Fruit fly (Drosophila melanogaster) whole organism, pupa: ENCODE data around the gene cpo.

Experiments
- CG10348 ChIP-seq: fragments of 200-800 bp; sonication (Bioruptor generic); IDR thresholded peaks from 2 replicates; pipeline ENCODE4 v1.3.6; 2022; ENCODE audit warnings: missing biosample characterization, missing genetic modification characterization
- CG12605 ChIP-seq: fragments of 200-800 bp; sonication (Bioruptor generic); IDR thresholded peaks from 2 replicates; pipeline ENCODE4 v1.3.6; 2022; ENCODE audit warnings: missing biosample characterization, missing genetic modification characterization
- CG13204 ChIP-seq: fragments of 200-800 bp; sonication (Bioruptor generic); optimal IDR thresholded peaks from 2 replicates; lab custom pipeline; 2018; ENCODE audit warnings: missing biosample characterization, mild to moderate bottlenecking, missing genetic modification characterization, moderate library complexity
- CG14655 ChIP-seq: fragments of 200-800 bp; sonication (Bioruptor generic); optimal IDR thresholded peaks from 3 replicates; lab custom pipeline; 2017; ENCODE audit warnings: mild to moderate bottlenecking, missing biosample characterization, missing genetic modification reagents, missing genetic modification characterization
- CG15710 ChIP-seq: fragments of 200-800 bp; sonication (Bioruptor generic); optimal IDR thresholded peaks from 2 replicates; lab custom pipeline; 2018; ENCODE audit warnings: missing biosample characterization, mild to moderate bottlenecking, missing genetic modification characterization, moderate library complexity
- CG17806 ChIP-seq: fragments of 200-800 bp; sonication (Bioruptor generic); optimal IDR thresholded peaks from 2 replicates; lab custom pipeline; 2018; ENCODE audit warnings: missing biosample characterization, mild to moderate bottlenecking, missing genetic modification characterization, moderate library complexity
- CG32121 ChIP-seq: fragments of 200-800 bp; sonication (Bioruptor generic); IDR thresholded peaks from 2 replicates; pipeline ENCODE4 v1.3.6; 2022; ENCODE audit warnings: missing biosample characterization, missing genetic modification characterization
- CG34367 ChIP-seq: fragments of 200-800 bp; sonication (Bioruptor generic); optimal IDR thresholded peaks from 2 replicates; lab custom pipeline; 2018; ENCODE audit warnings: missing biosample characterization, mild to moderate bottlenecking, missing genetic modification characterization
- CG4496 ChIP-seq: fragments of 200-800 bp; sonication (Bioruptor generic); IDR thresholded peaks from 3 replicates; pipeline ENCODE4 v1.3.6; 2022; ENCODE audit warnings: missing biosample characterization, missing genetic modification characterization
- CG8159 ChIP-seq: fragments of 200-800 bp; sonication (Bioruptor generic); optimal IDR thresholded peaks from 3 replicates; lab custom pipeline; 2018; ENCODE audit warnings: missing biosample characterization, mild to moderate bottlenecking, missing genetic modification characterization, moderate library complexity
- CG8301 ChIP-seq: fragments of 200-800 bp; sonication (Bioruptor generic); optimal IDR thresholded peaks from 2 replicates; lab custom pipeline; 2018; ENCODE audit warnings: missing biosample characterization, mild to moderate bottlenecking, missing genetic modification characterization
- CG9948 ChIP-seq: fragments of 200-800 bp; sonication (Bioruptor generic); optimal IDR thresholded peaks from 2 replicates; lab custom pipeline; 2018; ENCODE audit warnings: missing biosample characterization, mild to moderate bottlenecking, missing genetic modification characterization, moderate library complexity
- D1 ChIP-seq: fragments of 200-800 bp; sonication (Bioruptor generic); optimal IDR thresholded peaks from 2 replicates; lab custom pipeline; 2018; ENCODE audit warnings: missing biosample characterization, mild to moderate bottlenecking, missing genetic modification characterization, moderate library complexity
- EcR ChIP-seq: fragments of 200-800 bp; sonication (Bioruptor generic); optimal IDR thresholded peaks from 3 replicates; lab custom pipeline; 2019; ENCODE audit warnings: missing biosample characterization, missing genetic modification characterization, mild to moderate bottlenecking, moderate library complexity, missing genetic modification reagents
- Ets98B ChIP-seq: fragments of 200-800 bp; sonication (Bioruptor generic); IDR thresholded peaks from 2 replicates; pipeline ENCODE4 v1.3.6; 2022; ENCODE audit warnings: missing biosample characterization, missing genetic modification characterization
- Pif1A ChIP-seq: fragments of 200-800 bp; sonication (Bioruptor generic); optimal IDR thresholded peaks from 3 replicates; lab custom pipeline; 2016; ENCODE audit warnings: missing biosample characterization, missing genetic modification characterization
- Pif1B ChIP-seq: fragments of 200-800 bp; sonication (Bioruptor generic); optimal IDR thresholded peaks from 3 replicates; lab custom pipeline; 2016; ENCODE audit warnings: missing biosample characterization, missing genetic modification characterization
- Snoo ChIP-seq: fragments of 200-800 bp; sonication (Bioruptor generic); optimal IDR thresholded peaks from 3 replicates; lab custom pipeline; 2017; ENCODE audit warnings: missing biosample characterization, mild to moderate bottlenecking, missing genetic modification characterization, inconsistent platforms
- fd96Ca ChIP-seq: fragments of 200-800 bp; sonication (Bioruptor generic); IDR thresholded peaks from 3 replicates; pipeline ENCODE4 v1.3.6; 2022; ENCODE audit warnings: missing biosample characterization, missing genetic modification characterization
- gl ChIP-seq: fragments of 200-800 bp; sonication (Bioruptor generic); optimal IDR thresholded peaks from 2 replicates; lab custom pipeline; 2018; ENCODE audit warnings: missing biosample characterization, mild to moderate bottlenecking, missing genetic modification characterization
- rn ChIP-seq: fragments of 200-800 bp; sonication (Bioruptor generic); IDR thresholded peaks from 2 replicates; pipeline ENCODE4 v1.3.6; 2022; ENCODE audit warnings: missing biosample characterization, missing genetic modification characterization

cpo gene

DNA sequence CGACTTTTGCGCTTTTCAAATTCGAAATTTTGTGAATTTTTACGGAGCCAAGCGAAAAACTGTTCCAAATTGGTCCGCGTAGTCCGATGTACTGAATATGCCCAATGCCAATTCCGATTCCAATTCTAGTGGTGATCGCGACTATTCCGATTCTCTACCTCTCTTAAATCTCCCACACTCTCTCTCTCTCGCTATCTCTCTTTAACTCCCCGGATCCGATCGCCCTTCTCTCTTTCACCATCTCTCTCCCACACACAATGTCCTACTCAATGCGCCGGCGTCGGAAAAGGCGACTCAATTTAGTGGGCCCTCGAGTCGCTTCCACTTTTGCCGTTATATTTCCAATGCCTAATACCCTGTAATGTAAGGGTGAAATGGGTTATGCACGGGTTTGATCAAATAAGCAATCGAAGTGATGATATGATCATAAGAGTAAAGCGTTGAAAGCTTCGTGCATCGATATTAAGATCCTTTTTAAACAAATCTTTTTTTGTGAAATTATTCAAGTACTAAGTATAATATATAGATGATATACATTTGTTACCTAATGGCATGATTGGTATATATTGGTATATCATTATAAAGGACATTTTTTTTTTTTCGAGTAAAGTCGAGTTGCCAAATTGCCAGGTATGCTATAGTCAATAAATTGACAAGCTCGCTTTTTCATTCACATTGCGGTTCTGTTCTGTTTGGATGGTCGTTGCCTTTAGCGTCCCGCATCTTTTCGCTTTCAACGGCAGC lies 129.8 kb downstream of the cpo start:
- TF ChIP-seq CG17806 (tag; lab: Kevin White, UChicago), result peak; percentile 68
- peak; percentile 56 for TF ChIP-seq Pif1A (GFP tag; lab: Kevin White, UChicago)
- peak; percentile 51 for TF ChIP-seq Pif1B (GFP tag; lab: Kevin White, UChicago)
- peak; percentile 51 for TF ChIP-seq CG34367 (tag; lab: Kevin White, UChicago)
- TF ChIP-seq CG9948 (tag; lab: Kevin White, UChicago), result peak; percentile 82
- peak; percentile 73 for TF ChIP-seq CG8301
- no peak for TF ChIP-seq rn
- TF ChIP-seq CG12605 (GFP tag; lab: Robert Waterston, UW), result no peak
- TF ChIP-seq CG4496 (GFP tag; lab: Robert Waterston, UW), result no peak
- TF ChIP-seq Ets98B (GFP tag; lab: Robert Waterston, UW), result no peak; the same call in 1 of the 2 replicates
- TF ChIP-seq CG8159 (tag; lab: Kevin White, UChicago), result peak; percentile 83
- TF ChIP-seq gl (tag; lab: Kevin White, UChicago), result peak; percentile 31
- TF ChIP-seq CG14655 (GFP tag; lab: Kevin White, UChicago), result peak; percentile 80
- peak; percentile 25 for TF ChIP-seq D1 (tag; lab: Kevin White, UChicago)
- TF ChIP-seq fd96Ca (GFP tag; lab: Robert Waterston, UW), result no peak
- TF ChIP-seq CG32121 (GFP tag; lab: Robert Waterston, UW), result no peak
- TF ChIP-seq CG15710 (tag; lab: Kevin White, UChicago), result peak; percentile 66
- no peak for TF ChIP-seq CG10348 (GFP tag; lab: Robert Waterston, UW)
- TF ChIP-seq Snoo (tag; lab: Kevin White, UChicago), result peak; percentile 24
- TF ChIP-seq EcR (GFP tag; lab: Kevin White, UChicago), result no peak
- TF ChIP-seq CG13204 (GFP tag; lab: Kevin White, UChicago), result no peak

dm6 chr3R:18050016-18050556 lies 130.5 kb downstream of the cpo start:
- TF ChIP-seq CG34367 (tag; lab: Kevin White, UChicago) (no peak), CG32121 (GFP tag; lab: Robert Waterston, UW) (no peak), Pif1A (GFP tag; lab: Kevin White, UChicago) (no peak), D1 (tag; lab: Kevin White, UChicago) (no peak), gl (tag; lab: Kevin White, UChicago) (no peak), Pif1B (GFP tag; lab: Kevin White, UChicago) (no peak), CG17806 (tag; lab: Kevin White, UChicago) (no peak), CG10348 (GFP tag; lab: Robert Waterston, UW) (no peak), CG8301 (no peak), EcR (GFP tag; lab: Kevin White, UChicago) (no peak)

- TF ChIP-seq CG4496 (GFP tag; lab: Robert Waterston, UW), result peak; percentile 63
- TF ChIP-seq CG13204 (GFP tag; lab: Kevin White, UChicago), result no peak
Observed at dm6 chr3R:18050585-18050984, 131.0 kb downstream of the cpo start.

DNA sequence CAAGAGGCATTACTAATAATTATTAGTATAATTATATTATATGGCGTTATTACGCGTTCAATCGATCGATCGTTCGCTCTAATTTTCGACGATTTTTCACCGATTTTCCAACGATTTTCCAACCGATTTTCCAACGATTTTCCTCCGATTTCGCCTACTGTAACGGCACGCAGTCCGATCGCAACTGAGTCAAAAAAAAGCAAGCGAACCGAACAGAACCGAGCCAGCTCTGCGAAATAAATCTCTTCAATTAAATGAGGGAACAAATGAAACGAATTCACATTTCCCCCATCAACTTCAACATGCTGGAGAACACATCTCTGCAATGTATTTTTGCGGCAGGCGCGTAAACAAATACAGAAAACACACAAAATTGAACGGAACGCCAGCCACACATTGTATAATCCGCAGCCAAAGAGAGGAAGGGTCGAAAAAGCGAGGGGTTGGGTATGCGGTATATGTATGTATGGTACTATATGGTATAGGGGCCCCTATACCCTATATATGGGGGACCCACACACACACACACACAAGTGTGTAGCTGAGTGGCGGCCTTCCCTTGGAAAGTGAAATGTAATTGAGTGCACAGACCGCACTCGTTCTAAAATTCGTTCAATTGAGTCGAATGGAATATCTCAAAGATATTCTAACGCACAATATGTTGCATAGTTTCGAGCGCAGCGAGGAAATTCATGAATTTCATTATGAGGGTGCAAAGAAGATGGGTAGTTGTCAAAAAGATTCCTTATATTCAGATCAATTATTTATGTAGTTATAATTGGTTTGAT lies 133.4 kb downstream of the cpo start, which contains the start of gene htl:
htl (minus strand) TSS at position 186 of the 788 bp plus-strand sequence.
- no peak for TF ChIP-seq CG8159 (tag; lab: Kevin White, UChicago)
- peak; percentile 5 for TF ChIP-seq EcR (GFP tag; lab: Kevin White, UChicago)
- TF ChIP-seq fd96Ca (GFP tag; lab: Robert Waterston, UW), result no peak
- no peak for TF ChIP-seq CG15710 (tag; lab: Kevin White, UChicago)

DNA sequence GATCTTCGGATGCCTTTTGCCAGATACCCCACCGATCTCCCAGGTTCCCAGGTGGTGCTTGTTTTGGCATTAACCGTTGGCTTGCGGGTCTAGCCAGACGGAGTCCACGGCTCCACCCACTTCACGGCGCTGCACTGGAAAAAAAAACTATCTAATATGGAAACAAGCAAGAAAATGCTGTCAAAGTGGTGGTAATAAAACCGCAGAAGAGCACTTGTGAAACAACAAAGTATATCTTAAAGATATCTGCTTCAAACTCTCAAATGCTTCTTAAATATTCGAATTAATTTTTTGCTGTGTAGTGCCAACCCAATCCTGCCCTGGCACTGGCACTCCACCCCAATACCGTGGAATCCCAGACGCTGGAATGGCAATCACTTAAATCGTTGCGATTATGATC lies 138.8 kb downstream of the cpo start:
- 0 out of 3 replicates have a peak, but pooled peaks have one; percentile 43 for TF ChIP-seq fd96Ca (GFP tag; lab: Robert Waterston, UW)
- TF ChIP-seq CG14655 (GFP tag; lab: Kevin White, UChicago), result peak; percentile 44
- peak; percentile 11 for TF ChIP-seq CG8301
- 0 out of 2 replicates have a peak, but pooled peaks have one; percentile 9 for TF ChIP-seq CG32121 (GFP tag; lab: Robert Waterston, UW)
- no peak for TF ChIP-seq CG9948 (tag; lab: Kevin White, UChicago)

DNA sequence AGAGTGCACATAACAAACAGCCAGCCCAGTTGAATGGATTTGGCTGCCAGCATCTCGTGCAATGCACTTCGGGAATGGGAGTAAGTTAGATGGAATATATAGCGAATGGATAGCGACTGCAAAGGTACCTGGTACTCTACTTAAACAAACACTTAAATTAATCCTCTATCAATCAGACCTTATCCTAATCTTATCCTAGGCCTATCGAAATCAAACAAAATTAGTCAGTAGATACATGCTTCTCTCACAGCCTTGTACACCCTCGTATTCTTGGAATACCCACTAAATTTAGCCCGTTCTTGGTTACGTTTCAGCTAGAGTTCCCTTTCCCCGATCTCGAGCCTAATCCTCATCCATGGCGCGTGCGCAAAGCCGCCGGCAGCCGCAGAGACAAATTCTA lies 140.9 kb downstream of the cpo start:
- no peak for TF ChIP-seq CG12605 (GFP tag; lab: Robert Waterston, UW)
- no peak for TF ChIP-seq CG17806 (tag; lab: Kevin White, UChicago)
- TF ChIP-seq CG9948 (tag; lab: Kevin White, UChicago), result no peak
- no peak for TF ChIP-seq gl (tag; lab: Kevin White, UChicago)
- peak; percentile 15; the same call in 1 of the 2 replicates for TF ChIP-seq Ets98B (GFP tag; lab: Robert Waterston, UW)
- TF ChIP-seq CG34367 (tag; lab: Kevin White, UChicago), result no peak
- TF ChIP-seq CG15710 (tag; lab: Kevin White, UChicago), result no peak
- no peak for TF ChIP-seq CG8159 (tag; lab: Kevin White, UChicago)
- peak; percentile 60 for TF ChIP-seq CG14655 (GFP tag; lab: Kevin White, UChicago)
- no peak for TF ChIP-seq Pif1A (GFP tag; lab: Kevin White, UChicago)
- no peak for TF ChIP-seq rn
- TF ChIP-seq D1 (tag; lab: Kevin White, UChicago), result no peak
- TF ChIP-seq CG13204 (GFP tag; lab: Kevin White, UChicago), result no peak
- no peak for TF ChIP-seq EcR (GFP tag; lab: Kevin White, UChicago)
- TF ChIP-seq Snoo (tag; lab: Kevin White, UChicago), result no peak
- no peak for TF ChIP-seq CG32121 (GFP tag; lab: Robert Waterston, UW)
- peak; percentile 17 for TF ChIP-seq CG8301
- no peak for TF ChIP-seq CG4496 (GFP tag; lab: Robert Waterston, UW)
